Worm (Caenorhabditis elegans): ENCODE results near the gene R12B2.2.
A peak's percentile ranks its signal among the peaks of the same experiment; 100 is the strongest.

Gene R12B2.2

DNA sequence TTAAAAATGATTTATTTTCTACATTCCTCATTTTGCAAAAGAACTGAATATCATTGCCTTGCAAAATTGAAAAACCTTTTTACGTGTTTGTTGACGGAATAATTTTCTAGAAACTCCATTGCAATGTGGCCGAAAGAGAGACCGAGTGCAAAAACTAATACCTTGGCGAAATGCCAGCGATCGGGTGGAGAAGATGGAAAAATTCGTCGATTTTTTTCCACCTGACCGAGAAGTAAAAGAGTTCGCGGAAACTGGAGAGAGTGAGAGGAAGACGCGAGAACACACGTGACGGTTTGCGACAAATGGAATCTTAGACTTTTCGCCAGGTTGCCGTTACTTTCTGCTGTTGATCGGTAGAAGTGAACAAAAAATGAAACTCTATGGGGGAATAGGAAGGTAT is 34.9 kb downstream of the R12B2.2 start:
- no peak for TF ChIP-seq saeg-2 (GFP tag; IDR thresholded peaks at IDR 0.05)
- no peak for TF ChIP-seq lin-13 (GFP tag; optimal IDR thresholded peaks at IDR 0.05)
- no peak for TF ChIP-seq dmd-9 (GFP tag; IDR thresholded peaks at IDR 0.05)
- TF ChIP-seq lim-7 (GFP tag; IDR thresholded peaks at IDR 0.05), result no peak
- no peak for TF ChIP-seq madf-5 (GFP tag; IDR thresholded peaks at IDR 0.05)
- no peak for TF ChIP-seq daf-8 (GFP tag; IDR thresholded peaks at IDR 0.05)
- no peak for TF ChIP-seq ZK546.5 (tag; optimal IDR thresholded peaks at IDR 0.05)
- no peak for TF ChIP-seq lin-15B (tag; optimal IDR thresholded peaks at IDR 0.05)
- TF ChIP-seq jun-1 (tag; optimal IDR thresholded peaks at IDR 0.05), result no peak
- TF ChIP-seq snpc-4 (tag; optimal IDR thresholded peaks at IDR 0.05), result no peak
- TF ChIP-seq nhr-11 (tag; optimal IDR thresholded peaks at IDR 0.05), result peak; percentile 74
- no peak for TF ChIP-seq lin-39 (tag; optimal IDR thresholded peaks at IDR 0.05)
- peak; percentile 76 for TF ChIP-seq nhr-28 (tag; optimal IDR thresholded peaks at IDR 0.05)
- no peak for TF ChIP-seq arid-1 (GFP tag; conservative IDR thresholded peaks at IDR 0.05)
- TF ChIP-seq Y48G9A.11 (GFP tag; IDR thresholded peaks at IDR 0.05), result no peak
- peak; percentile 65 for TF ChIP-seq dmd-6 (GFP tag; IDR thresholded peaks at IDR 0.05)
- no peak for TF ChIP-seq R02D3.7 (tag; optimal IDR thresholded peaks at IDR 0.05)
- no peak for TF ChIP-seq tra-1 (GFP tag; IDR thresholded peaks at IDR 0.05)
- no peak for TF ChIP-seq zag-1 (tag; optimal IDR thresholded peaks at IDR 0.05)
- no peak for TF ChIP-seq madf-9 (GFP tag; conservative IDR thresholded peaks at IDR 0.05)
- TF ChIP-seq ama-1 (optimal IDR thresholded peaks at IDR 0.05), result peak; percentile 2
- TF ChIP-seq unc-130 (GFP tag; optimal IDR thresholded peaks at IDR 0.05), result no peak
- no peak for TF ChIP-seq F10B5.3 (tag; optimal IDR thresholded peaks at IDR 0.05)
- TF ChIP-seq duxl-1 (tag; optimal IDR thresholded peaks at IDR 0.05; ENCODE audit: poor library complexity), result no peak
- TF ChIP-seq mep-1 (tag; optimal IDR thresholded peaks at IDR 0.05), result peak; percentile 50
- no peak for TF ChIP-seq zfp-3 (GFP tag; conservative IDR thresholded peaks at IDR 0.05)
- TF ChIP-seq ceh-32 (tag; optimal IDR thresholded peaks at IDR 0.05; ENCODE audit: poor library complexity), result no peak
- TF ChIP-seq nhr-102 (tag; optimal IDR thresholded peaks at IDR 0.05), result no peak
- TF ChIP-seq egl-43 (GFP tag; IDR thresholded peaks at IDR 0.05), result no peak
- no peak for TF ChIP-seq mdt-29 (GFP tag; IDR thresholded peaks at IDR 0.05)
- no peak for TF ChIP-seq sdz-12 (GFP tag; optimal IDR thresholded peaks at IDR 0.05)
- TF ChIP-seq D1046.2 (GFP tag; IDR thresholded peaks at IDR 0.05), result no peak
- no peak for TF ChIP-seq T20F7.1 (GFP tag; optimal IDR thresholded peaks at IDR 0.05)
- TF ChIP-seq ctbp-1 (GFP tag; IDR thresholded peaks at IDR 0.05), result no peak
- no peak for TF ChIP-seq dmd-8 (GFP tag; IDR thresholded peaks at IDR 0.05)
- TF ChIP-seq dpl-1 (GFP tag; optimal IDR thresholded peaks at IDR 0.05), result peak; percentile 6
- no peak for TF ChIP-seq spr-1 (tag; optimal IDR thresholded peaks at IDR 0.05)
- TF ChIP-seq mxl-2 (GFP tag; conservative IDR thresholded peaks at IDR 0.05), result no peak
- peak; percentile 71 for TF ChIP-seq hlh-11 (tag; optimal IDR thresholded peaks at IDR 0.05)
- TF ChIP-seq gei-8 (GFP tag; optimal IDR thresholded peaks at IDR 0.05), result no peak
- TF ChIP-seq Y105C5A.15 (GFP tag; IDR thresholded peaks at IDR 0.05), result no peak
- peak in 1 of 2 experiments; percentile 59 for TF ChIP-seq lsy-2 (tag; optimal IDR thresholded peaks at IDR 0.05)
- TF ChIP-seq lin-29 (GFP tag; IDR thresholded peaks at IDR 0.05), result no peak
- TF ChIP-seq aly-2 (tag; optimal IDR thresholded peaks at IDR 0.05), result no peak
- TF ChIP-seq egl-27 (tag; optimal IDR thresholded peaks at IDR 0.05), result no peak
- no peak for TF ChIP-seq ces-1 (GFP tag; optimal IDR thresholded peaks at IDR 0.05)
- TF ChIP-seq nhr-77 (tag; optimal IDR thresholded peaks at IDR 0.05), result no peak
- TF ChIP-seq mdl-1 (tag; optimal IDR thresholded peaks at IDR 0.05), result peak; percentile 7 to 83
- no peak for TF ChIP-seq pha-4 (GFP tag; IDR thresholded peaks at IDR 0.05)
- TF ChIP-seq pha-4 (tag; optimal IDR thresholded peaks at IDR 0.05), result no peak
- TF ChIP-seq nhr-48 (tag; optimal IDR thresholded peaks at IDR 0.05), result peak; percentile 33
- no peak for TF ChIP-seq cey-2 (tag; optimal IDR thresholded peaks at IDR 0.05; ENCODE audit: borderline replicate concordance, insufficient read depth)
- TF ChIP-seq aha-1 (tag), result no peak

Data from whole organism, L4 larva.